Worm (Caenorhabditis elegans): ENCODE results near the gene fbxb-9.
A peak's percentile ranks its signal among the peaks of the same experiment; 100 is the strongest.
"Not testable (repeated sequence)": the region's sequence is repeated elsewhere in the genome, so short reads cannot be mapped to it uniquely, and the experiment has no call there.

Gene fbxb-9

ce11 chrIV:11162451-11162850 is at the start of gene fbxb-9:
TSS of gene fbxb-9 (minus strand) at chrIV:11162551.
- no peak for TF ChIP-seq nhr-12 (tag; optimal IDR thresholded peaks at IDR 0.05)
- TF ChIP-seq nhr-77 (tag; optimal IDR thresholded peaks at IDR 0.05), result no peak
- TF ChIP-seq nhr-23 (tag; optimal IDR thresholded peaks at IDR 0.05), result no peak
- no peak for TF ChIP-seq R02D3.7 (tag; optimal IDR thresholded peaks at IDR 0.05)
- TF ChIP-seq dmd-4 (tag; optimal IDR thresholded peaks at IDR 0.05), result no peak
- TF ChIP-seq mab-5 (tag; optimal IDR thresholded peaks at IDR 0.05), result no peak
- no peak for TF ChIP-seq unc-55 (GFP tag; optimal IDR thresholded peaks at IDR 0.05)
- no peak for TF ChIP-seq lin-11 (tag; optimal IDR thresholded peaks at IDR 0.05)
- no peak for TF ChIP-seq sma-3 (GFP tag; optimal IDR thresholded peaks at IDR 0.05)
- TF ChIP-seq lsy-2 (tag; optimal IDR thresholded peaks at IDR 0.05), result no peak
- TF ChIP-seq nhr-11 (tag; optimal IDR thresholded peaks at IDR 0.05), result no peak
- no peak for TF ChIP-seq C34F6.9 (tag; optimal IDR thresholded peaks at IDR 0.05)
- TF ChIP-seq lin-39 (tag; optimal IDR thresholded peaks at IDR 0.05), result no peak

- no peak for TF ChIP-seq nhr-21 (tag; optimal IDR thresholded peaks at IDR 0.05)
- TF ChIP-seq nhr-237 (tag; optimal IDR thresholded peaks at IDR 0.05), result no peak
- TF ChIP-seq crh-2 (tag; optimal IDR thresholded peaks at IDR 0.05), result peak; percentile 57
- TF ChIP-seq nhr-77 (tag; optimal IDR thresholded peaks at IDR 0.05), result no peak
- peak; percentile 95 for TF ChIP-seq ceh-16 (tag; optimal IDR thresholded peaks at IDR 0.05)
- TF ChIP-seq mbf-1 (tag; optimal IDR thresholded peaks at IDR 0.05), result no peak
- peak; percentile 96 for TF ChIP-seq fos-1 (tag; optimal IDR thresholded peaks at IDR 0.05)
- TF ChIP-seq lin-39 (tag; optimal IDR thresholded peaks at IDR 0.05), result no peak
- TF ChIP-seq ztf-11 (tag; optimal IDR thresholded peaks at IDR 0.05), result no peak
- no peak for TF ChIP-seq nhr-6 (tag; optimal IDR thresholded peaks at IDR 0.05)
- peak; percentile 89 for TF ChIP-seq elt-1 (tag; optimal IDR thresholded peaks at IDR 0.05)
- no peak for TF ChIP-seq zag-1 (tag; optimal IDR thresholded peaks at IDR 0.05)
Measured at ce11 chrIV:11211547-11211946, 49.2 kb upstream of the fbxb-9 start.

ce11 chrIV:11210781-11211256 is 48.5 kb upstream of the fbxb-9 start, which contains the start of gene adk-1:
TSS of gene adk-1 (minus strand) at chrIV:11210831.
- no peak for TF ChIP-seq ceh-82 (tag; optimal IDR thresholded peaks at IDR 0.05)
- TF ChIP-seq nhr-129 (tag; optimal IDR thresholded peaks at IDR 0.05), result no peak
- no peak for TF ChIP-seq nhr-6 (tag; optimal IDR thresholded peaks at IDR 0.05)
- no peak for TF ChIP-seq gmeb-1 (tag; optimal IDR thresholded peaks at IDR 0.05)
- no peak for TF ChIP-seq elt-3 (tag; optimal IDR thresholded peaks at IDR 0.05)
- no peak for TF ChIP-seq sem-4 (tag; optimal IDR thresholded peaks at IDR 0.05)

ce11 chrIV:11207186-11207585 is 44.8 kb upstream of the fbxb-9 start, which contains the start of gene R07H5.9:
TSS of gene R07H5.9 (plus strand) at chrIV:11207486.
- TF ChIP-seq sem-4 (tag; optimal IDR thresholded peaks at IDR 0.05), result no peak

ce11 chrIV:11202389-11202788 is 40.0 kb upstream of the fbxb-9 start, which contains the start of gene R07H5.11:
TSS of gene R07H5.11 (plus strand) at chrIV:11202768.
- not testable (repeated sequence) for TF ChIP-seq ama-1 (optimal IDR thresholded peaks at IDR 0.05); lin-11 (tag; optimal IDR thresholded peaks at IDR 0.05); nhr-21 (tag; optimal IDR thresholded peaks at IDR 0.05)

- TF ChIP-seq nhr-21, elt-3, sem-4 (tag; optimal IDR thresholded peaks at IDR 0.05): not testable (repeated sequence)
Measured at ce11 chrIV:11198983-11199382, 36.6 kb upstream of the fbxb-9 start, which contains the start of gene R07H5.16. TSS of gene R07H5.16 (plus strand) at chrIV:11199330.

- TF ChIP-seq ceh-16 (tag; optimal IDR thresholded peaks at IDR 0.05) (no peak), unc-55 (GFP tag; optimal IDR thresholded peaks at IDR 0.05) (no peak), zag-1 (tag; optimal IDR thresholded peaks at IDR 0.05) (no peak), ZK546.5 (tag; optimal IDR thresholded peaks at IDR 0.05) (no peak), ama-1 (optimal IDR thresholded peaks at IDR 0.05) (no peak), nhr-21 (tag; optimal IDR thresholded peaks at IDR 0.05) (no peak), nhr-129 (tag; optimal IDR thresholded peaks at IDR 0.05) (no peak)
Measured at ce11 chrIV:11189411-11189810, 27.1 kb upstream of the fbxb-9 start, which contains the start of gene fbxb-79. TSS of gene fbxb-79 (minus strand) at chrIV:11189511.
